Fruit fly (Drosophila melanogaster): ENCODE data around the gene Acp36DE.

The Acp36DE gene

DNA sequence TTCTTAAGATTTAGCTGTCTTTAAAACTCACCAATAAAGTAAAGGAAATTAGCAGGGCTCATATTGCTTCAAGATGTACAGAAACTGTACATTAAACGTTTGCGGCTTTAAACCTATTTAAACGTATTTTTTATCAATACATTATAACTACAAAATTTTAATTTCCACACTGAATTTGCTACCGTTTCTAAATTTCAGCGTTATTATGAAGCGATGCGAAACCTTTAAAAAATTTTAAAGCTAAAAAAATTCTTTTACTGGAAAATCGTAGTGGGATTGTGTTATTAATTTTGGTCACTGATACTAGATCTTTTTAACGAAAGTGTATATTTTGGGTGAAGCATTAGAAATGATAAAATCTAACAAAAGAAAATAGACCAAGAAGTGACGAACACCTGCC lies 49.5 kb downstream of the Acp36DE start, which contains the start of gene CG43354:
TSS of gene CG43354 (minus strand) at position 101 of the 400 bp plus-strand sequence.
- TF ChIP-seq N (GFP tag; optimal IDR thresholded peaks at IDR 0.05) (no peak), Hr83 (GFP tag; optimal IDR thresholded peaks at IDR 0.05; ENCODE audit: poor library complexity, severe bottlenecking) (no peak), Sp1 (GFP tag; optimal IDR thresholded peaks at IDR 0.05) (no peak), Hnf4 (GFP tag; optimal IDR thresholded peaks at IDR 0.05) (no peak), woc (GFP tag; optimal IDR thresholded peaks at IDR 0.05) (no peak), foxo (GFP tag; optimal IDR thresholded peaks at IDR 0.05) (no peak), fru (GFP tag; optimal IDR thresholded peaks at IDR 0.05) (no peak), dsf (GFP tag; optimal IDR thresholded peaks at IDR 0.05; ENCODE audit: borderline replicate concordance) (no peak), br (GFP tag; optimal IDR thresholded peaks at IDR 0.05) (no peak), jim (GFP tag; optimal IDR thresholded peaks at IDR 0.05) (no peak), Rel (GFP tag; optimal IDR thresholded peaks at IDR 0.05) (no peak), Rel (tag; optimal IDR thresholded peaks at IDR 0.05) (no peak), sage (GFP tag; optimal IDR thresholded peaks at IDR 0.05) (no peak)

DNA sequence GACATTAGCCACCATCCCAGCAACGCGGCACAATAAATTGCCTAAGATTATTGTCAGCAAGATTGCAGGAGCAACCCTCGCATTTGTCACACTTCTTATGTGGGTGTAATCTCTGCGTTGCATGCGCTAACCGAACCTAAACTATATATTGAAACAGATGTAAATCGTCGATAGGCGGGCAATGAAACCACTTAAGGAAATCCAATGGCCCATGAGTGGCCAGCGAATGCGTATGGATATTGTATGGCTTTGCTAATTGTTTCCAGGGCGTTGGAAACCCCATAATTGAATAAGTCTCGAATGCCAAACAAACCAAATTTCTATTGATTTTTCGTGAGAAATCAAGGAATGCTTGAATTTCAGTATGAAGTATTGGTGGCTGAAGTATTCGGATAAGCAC lies 50.2 kb downstream of the Acp36DE start:
- TF ChIP-seq Myc (optimal IDR thresholded peaks at IDR 0.05) (no peak), Sp1 (GFP tag; optimal IDR thresholded peaks at IDR 0.05) (no peak), brk (GFP tag; optimal IDR thresholded peaks at IDR 0.05) (no peak), Abd-B (GFP tag; optimal IDR thresholded peaks at IDR 0.05) (no peak), Hr83 (GFP tag; optimal IDR thresholded peaks at IDR 0.05; ENCODE audit: poor library complexity, severe bottlenecking) (no peak), psq (GFP tag; optimal IDR thresholded peaks at IDR 0.05) (no peak), pan (optimal IDR thresholded peaks at IDR 0.05) (no peak), h (GFP tag; optimal IDR thresholded peaks at IDR 0.05) (no peak), foxo (GFP tag; optimal IDR thresholded peaks at IDR 0.05) (no peak), CG9705 (GFP tag; optimal IDR thresholded peaks at IDR 0.05) (no peak), usp (GFP tag; optimal IDR thresholded peaks at IDR 0.05) (no peak), GATAd (GFP tag; optimal IDR thresholded peaks at IDR 0.05) (no peak), sv (GFP tag; optimal IDR thresholded peaks at IDR 0.05) (no peak), Vsx2 (GFP tag; optimal IDR thresholded peaks at IDR 0.05; ENCODE audit: partially characterized antibody) (no peak), Dfd (GFP tag; optimal IDR thresholded peaks at IDR 0.05) (no peak), dl (GFP tag; optimal IDR thresholded peaks at IDR 0.05; ENCODE audit: insufficient read depth in 1 of 2, partially characterized antibody in 2 of 2) (no peak), CG32264 (GFP tag; optimal IDR thresholded peaks at IDR 0.05) (no peak), Jra (GFP tag; optimal IDR thresholded peaks at IDR 0.05) (no peak)

DNA sequence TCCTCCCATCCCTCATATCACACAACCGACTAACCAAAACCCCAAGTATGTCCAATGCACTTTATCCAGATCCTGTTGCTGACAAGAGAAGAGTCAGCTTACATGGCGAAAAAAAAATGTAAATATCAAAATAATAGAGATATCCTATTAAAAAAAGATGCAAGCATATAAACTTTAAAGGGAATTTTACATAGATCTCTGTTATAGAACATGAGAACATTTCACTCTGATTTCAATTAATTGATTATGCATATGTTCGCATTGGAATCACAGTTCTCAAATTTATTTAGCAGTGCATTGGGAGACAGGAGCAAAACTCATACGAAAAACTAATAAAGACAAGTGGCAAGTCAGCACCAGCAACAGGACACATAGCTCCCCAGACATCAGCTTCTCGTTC lies 51.0 kb downstream of the Acp36DE start:
- no peak for TF ChIP-seq usp (GFP tag; optimal IDR thresholded peaks at IDR 0.05)
- no peak for TF ChIP-seq ey (GFP tag; optimal IDR thresholded peaks at IDR 0.05)
- TF ChIP-seq sage (GFP tag; optimal IDR thresholded peaks at IDR 0.05): no peak
- no peak for TF ChIP-seq br (GFP tag; optimal IDR thresholded peaks at IDR 0.05)
- no peak for TF ChIP-seq N (GFP tag; optimal IDR thresholded peaks at IDR 0.05)
- no peak for TF ChIP-seq lola (GFP tag; optimal IDR thresholded peaks at IDR 0.05)
- no peak for TF ChIP-seq psq (GFP tag; optimal IDR thresholded peaks at IDR 0.05)
- TF ChIP-seq pan (optimal IDR thresholded peaks at IDR 0.05): no peak
- TF ChIP-seq Vsx2 (GFP tag; optimal IDR thresholded peaks at IDR 0.05; ENCODE audit: partially characterized antibody): no peak
- TF ChIP-seq dmrt93B (GFP tag; optimal IDR thresholded peaks at IDR 0.05): no peak
- no peak for TF ChIP-seq dsf (GFP tag; optimal IDR thresholded peaks at IDR 0.05; ENCODE audit: borderline replicate concordance)
- no peak for TF ChIP-seq Mio (GFP tag; optimal IDR thresholded peaks at IDR 0.05)
- no peak for TF ChIP-seq CG9705 (GFP tag; optimal IDR thresholded peaks at IDR 0.05)
- no peak for TF ChIP-seq woc (GFP tag; optimal IDR thresholded peaks at IDR 0.05)
